Fruit fly (Drosophila melanogaster) whole organism, wandering third instar larva: ENCODE results near the gene CG1409.

Source experiments
- Abd-B ChIP-seq: fragments of >200 bp; optimal IDR thresholded peaks from 2 replicates; lab custom pipeline; 2017; ENCODE audit warnings: missing biosample characterization, missing genetic modification characterization
- HLH106 ChIP-seq: fragments of 200-800 bp; optimal IDR thresholded peaks from 3 replicates; lab custom pipeline; 2019; ENCODE audit warnings: missing biosample characterization, mild to moderate bottlenecking, missing genetic modification characterization, moderate library complexity

dm6 chrX:7825310-7825709, 32.7 kb upstream of the CG1409 start:
- TF ChIP-seq HLH106 (tag; lab: Kevin White, UChicago) (no peak), Abd-B (no peak)
